Fruit fly (Drosophila melanogaster) whole organism, embryonic: Measurements from ENCODE around the gene CG11790.

Experiments used
- Adf1 ChIP-seq: fragments of 200-800 bp; sonication (Bioruptor generic); IDR thresholded peaks from 2 replicates; pipeline ENCODE4 v1.3.6; 2022; ENCODE audit warnings: missing biosample characterization, missing genetic modification characterization
- Aef1 ChIP-seq: fragments of 200-800 bp; sonication (Bioruptor generic); IDR thresholded peaks from 3 replicates; pipeline ENCODE4 v1.3.6; 2022; ENCODE audit warnings: missing biosample characterization, missing genetic modification characterization
- CG10147 ChIP-seq: fragments of 200-800 bp; sonication (Bioruptor generic); optimal IDR thresholded peaks from 2 replicates; lab custom pipeline; 2019; ENCODE audit warnings: missing biosample characterization, mild to moderate bottlenecking, missing genetic modification characterization, moderate library complexity
- CG12104 ChIP-seq: fragments of 200-800 bp; sonication (Bioruptor generic); optimal IDR thresholded peaks from 3 replicates; lab custom pipeline; 2016; ENCODE audit warnings: missing biosample characterization, missing genetic modification characterization
- CG13775 ChIP-seq: fragments of 200-800 bp; sonication (Bioruptor generic); optimal IDR thresholded peaks from 3 replicates; lab custom pipeline; 2017; ENCODE audit warnings: missing biosample characterization, mild to moderate bottlenecking, missing genetic modification characterization
- CG14710 ChIP-seq: fragments of 200-800 bp; sonication (Bioruptor generic); optimal IDR thresholded peaks from 3 replicates; lab custom pipeline; 2019; ENCODE audit warnings: missing biosample characterization, mild to moderate bottlenecking, missing genetic modification characterization, moderate library complexity
- CG14860 ChIP-seq: fragments of 200-800 bp; sonication (Bioruptor generic); IDR thresholded peaks from 3 replicates; pipeline ENCODE4 v1.3.6; 2022; ENCODE audit warnings: missing biosample characterization, missing genetic modification characterization; ENCODE audit not compliant: partially characterized antibody
- CG15601 ChIP-seq: fragments of 200-800 bp; sonication (Bioruptor generic); optimal IDR thresholded peaks from 3 replicates; lab custom pipeline; 2019; ENCODE audit warnings: missing biosample characterization, mild to moderate bottlenecking, missing genetic modification characterization, moderate library complexity
- CG1602 ChIP-seq: fragments of 200-800 bp; sonication (Bioruptor generic); optimal IDR thresholded peaks from 3 replicates; lab custom pipeline; 2016; ENCODE audit warnings: missing biosample characterization, missing genetic modification characterization
- CG17802 ChIP-seq: fragments of 200-800 bp; sonication (Bioruptor generic); optimal IDR thresholded peaks from 2 replicates; lab custom pipeline; 2018; ENCODE audit warnings: missing biosample characterization, mild to moderate bottlenecking, missing genetic modification characterization, moderate library complexity
- CG17829 ChIP-seq: fragments of 200-800 bp; optimal IDR thresholded peaks from 2 replicates; lab custom pipeline; 2019; ENCODE audit warnings: missing biosample characterization, mild to moderate bottlenecking, missing genetic modification characterization, moderate library complexity
- CG2120 ChIP-seq: fragments of 200-800 bp; sonication (Bioruptor generic); optimal IDR thresholded peaks from 3 replicates; lab custom pipeline; 2016; ENCODE audit warnings: missing biosample characterization, missing genetic modification characterization
- CG31388 ChIP-seq: fragments of 200-800 bp; sonication (Bioruptor generic); optimal IDR thresholded peaks from 2 replicates; lab custom pipeline; 2016; ENCODE audit warnings: missing biosample characterization, missing genetic modification characterization
- CG32532 ChIP-seq: fragments of 200-800 bp; sonication (Bioruptor generic); IDR thresholded peaks from 2 replicates; pipeline ENCODE4 v1.3.6; 2022; ENCODE audit warnings: missing biosample characterization, missing genetic modification characterization
- CG33557 ChIP-seq: fragments of 200-800 bp; sonication (Bioruptor generic); optimal IDR thresholded peaks from 2 replicates; lab custom pipeline; 2019; ENCODE audit warnings: missing biosample characterization, mild to moderate bottlenecking, missing genetic modification characterization, moderate library complexity
- CG34376 ChIP-seq: fragments of 200-800 bp; sonication (Bioruptor generic); optimal IDR thresholded peaks from 2 replicates; lab custom pipeline; 2018; ENCODE audit warnings: missing biosample characterization, mild to moderate bottlenecking, missing genetic modification characterization
- CG3838 ChIP-seq: fragments of 200-800 bp; sonication (Bioruptor generic); optimal IDR thresholded peaks from 3 replicates; lab custom pipeline; 2016; ENCODE audit warnings: missing biosample characterization, missing genetic modification characterization
- CG3995 ChIP-seq: fragments of 200-800 bp; sonication (Bioruptor generic); optimal IDR thresholded peaks from 3 replicates; lab custom pipeline; 2016; ENCODE audit warnings: missing biosample characterization, missing genetic modification characterization
- CG4328 ChIP-seq: fragments of 200-800 bp; sonication (Bioruptor generic); optimal IDR thresholded peaks from 3 replicates; lab custom pipeline; 2017; ENCODE audit warnings: missing biosample characterization, missing genetic modification reagents, missing genetic modification characterization
- CG4730 ChIP-seq: fragments of 200-800 bp; sonication (Bioruptor generic); IDR thresholded peaks from 2 replicates; pipeline ENCODE4 v1.3.6; 2022; ENCODE audit warnings: missing biosample characterization, missing genetic modification characterization
- CG7357 ChIP-seq: fragments of 200-800 bp; sonication (Bioruptor generic); IDR thresholded peaks from 3 replicates; pipeline ENCODE4 v1.3.6; 2022; ENCODE audit warnings: missing biosample characterization, missing genetic modification characterization
- CG7372 ChIP-seq: fragments of 200-800 bp; sonication (Bioruptor generic); IDR thresholded peaks from 2 replicates; pipeline ENCODE4 v1.3.6; 2022; ENCODE audit warnings: missing biosample characterization, missing genetic modification characterization
- CG9797 ChIP-seq: fragments of 200-800 bp; sonication (Bioruptor generic); optimal IDR thresholded peaks from 3 replicates; lab custom pipeline; 2018; ENCODE audit warnings: missing biosample characterization, mild to moderate bottlenecking, missing genetic modification characterization
- CG9817 ChIP-seq: fragments of 200-800 bp; sonication (Bioruptor generic); optimal IDR thresholded peaks from 2 replicates; lab custom pipeline; 2018; ENCODE audit warnings: missing biosample characterization, mild to moderate bottlenecking, missing genetic modification characterization, moderate library complexity
- D19A ChIP-seq: fragments of 200-800 bp; optimal IDR thresholded peaks from 3 replicates; lab custom pipeline; 2019; ENCODE audit warnings: missing biosample characterization, mild to moderate bottlenecking, missing genetic modification characterization, moderate library complexity
- Dip2 ChIP-seq: fragments of 200-800 bp; sonication (Bioruptor generic); IDR thresholded peaks from 2 replicates; pipeline ENCODE4 v1.3.6; 2022; ENCODE audit warnings: missing biosample characterization, missing genetic modification characterization
- Doc3 ChIP-seq: fragments of 200-800 bp; sonication (Bioruptor generic); IDR thresholded peaks from 3 replicates; pipeline ENCODE4 v1.3.6; 2022; ENCODE audit warnings: missing biosample characterization, missing genetic modification characterization; ENCODE audit not compliant: partially characterized antibody
- H2.0 ChIP-seq: fragments of 200-800 bp; sonication (Bioruptor generic); IDR thresholded peaks from 2 replicates; pipeline ENCODE4 v1.3.6; 2022; ENCODE audit warnings: missing biosample characterization, missing genetic modification characterization
- Nf-YB ChIP-seq: fragments of 200-800 bp; sonication (Bioruptor generic); optimal IDR thresholded peaks from 3 replicates; lab custom pipeline; 2019; ENCODE audit warnings: missing biosample characterization, mild to moderate bottlenecking, missing genetic modification characterization, moderate library complexity
- YL-1 ChIP-seq: fragments of 200-800 bp; sonication (Bioruptor generic); optimal IDR thresholded peaks from 3 replicates; lab custom pipeline; 2017; ENCODE audit warnings: missing biosample characterization, mild to moderate bottlenecking, missing genetic modification characterization
- amos ChIP-seq: fragments of 200-800 bp; sonication (Bioruptor generic); IDR thresholded peaks from 2 replicates; pipeline ENCODE4 v1.3.6; 2022; ENCODE audit warnings: missing biosample characterization, missing genetic modification characterization; ENCODE audit not compliant: partially characterized antibody
- ap ChIP-seq: fragments of 200-800 bp; sonication (Bioruptor generic); IDR thresholded peaks from 2 replicates; pipeline ENCODE4 v1.3.6; 2022; ENCODE audit warnings: missing biosample characterization, missing genetic modification characterization
- btn ChIP-seq: fragments of 200-800 bp; sonication (Bioruptor generic); optimal IDR thresholded peaks from 2 replicates; lab custom pipeline; 2016; ENCODE audit warnings: missing biosample characterization, missing genetic modification characterization
- caup ChIP-seq: fragments of 200-800 bp; sonication (Bioruptor generic); optimal IDR thresholded peaks from 3 replicates; lab custom pipeline; 2017; ENCODE audit warnings: missing biosample characterization, mild to moderate bottlenecking, missing genetic modification characterization, moderate library complexity; ENCODE audit not compliant: severe bottlenecking
- grau ChIP-seq: fragments of 200-800 bp; optimal IDR thresholded peaks from 3 replicates; lab custom pipeline; 2019; ENCODE audit warnings: missing biosample characterization, mild to moderate bottlenecking, missing genetic modification characterization, moderate library complexity
- inv ChIP-seq: fragments of 200-800 bp; sonication (Bioruptor generic); IDR thresholded peaks from 2 replicates; pipeline ENCODE4 v1.3.6; 2022; ENCODE audit warnings: missing biosample characterization, missing genetic modification characterization; ENCODE audit not compliant: partially characterized antibody
- lab ChIP-seq: fragments of 200-800 bp; sonication (Bioruptor generic); optimal IDR thresholded peaks from 3 replicates; lab custom pipeline; 2017; ENCODE audit warnings: missing biosample characterization, missing genetic modification characterization, mild to moderate bottlenecking, moderate library complexity, missing genetic modification reagents
- mam ChIP-seq: fragments of 200-800 bp; sonication (Bioruptor generic); optimal IDR thresholded peaks from 3 replicates; lab custom pipeline; 2016; ENCODE audit warnings: missing biosample characterization, missing genetic modification characterization
- mld ChIP-seq: fragments of 200-800 bp; sonication (Bioruptor generic); IDR thresholded peaks from 3 replicates; pipeline ENCODE4 v1.3.6; 2022; ENCODE audit warnings: missing biosample characterization, missing genetic modification characterization; ENCODE audit not compliant: partially characterized antibody
- phol ChIP-seq: fragments of 200-800 bp; sonication (Bioruptor generic); optimal IDR thresholded peaks from 3 replicates; lab custom pipeline; 2018; ENCODE audit warnings: missing biosample characterization, mild to moderate bottlenecking, missing genetic modification characterization, moderate library complexity
- pros ChIP-seq: fragments of 200-800 bp; sonication (Bioruptor generic); optimal IDR thresholded peaks from 3 replicates; lab custom pipeline; 2019; ENCODE audit warnings: missing biosample characterization, mild to moderate bottlenecking, missing genetic modification characterization, moderate library complexity
- ranshi ChIP-seq: fragments of 200-800 bp; sonication (Bioruptor generic); IDR thresholded peaks from 2 replicates; pipeline ENCODE4 v1.3.6; 2022; ENCODE audit warnings: missing biosample characterization, missing genetic modification characterization
- salm ChIP-seq: fragments of 200-800 bp; sonication (Bioruptor generic); optimal IDR thresholded peaks from 2 replicates; lab custom pipeline; 2018; ENCODE audit warnings: missing biosample characterization, mild to moderate bottlenecking, missing genetic modification characterization
- seq ChIP-seq: fragments of 200-800 bp; sonication (Bioruptor generic); IDR thresholded peaks from 2 replicates; pipeline ENCODE4 v1.3.6; 2022; ENCODE audit warnings: missing biosample characterization, missing genetic modification characterization
- sim ChIP-seq: fragments of 200-800 bp; sonication (Bioruptor generic); IDR thresholded peaks from 2 replicates; pipeline ENCODE4 v1.3.6; 2022; ENCODE audit warnings: missing biosample characterization, missing genetic modification characterization
- unc-4 ChIP-seq: fragments of 200-800 bp; sonication (Bioruptor generic); IDR thresholded peaks from 2 replicates; pipeline ENCODE4 v1.3.6; 2022; ENCODE audit warnings: missing biosample characterization, missing genetic modification characterization; ENCODE audit not compliant: partially characterized antibody
- vvl ChIP-seq: fragments of 200-800 bp; sonication (Bioruptor generic); IDR thresholded peaks from 2 replicates; pipeline ENCODE4 v1.3.6; 2022; ENCODE audit warnings: missing biosample characterization, missing genetic modification characterization
- zfh1 ChIP-seq: fragments of 200-800 bp; sonication (Bioruptor generic); IDR thresholded peaks from 3 replicates; pipeline ENCODE4 v1.3.6; 2022; ENCODE audit warnings: missing biosample characterization, missing genetic modification characterization
- zfh2 ChIP-seq: fragments of 200-800 bp; sonication (Bioruptor generic); optimal IDR thresholded peaks from 2 replicates; lab custom pipeline; 2016; ENCODE audit warnings: missing biosample characterization, missing genetic modification characterization

Gene CG11790

dm6 chr3R:25027281-25028219, 20.0 kb upstream of the CG11790 start (continued):
- TF ChIP-seq zfh1 (GFP tag; lab: Robert Waterston, UW) (no peak), CG33557 (GFP tag; lab: Kevin White, UChicago) (no peak), CG12104 (peak; percentile 24), CG9817 (tag; lab: Kevin White, UChicago) (no peak), CG13775 (peak; percentile 33), CG3838 (GFP tag; lab: Kevin White, UChicago) (no peak), ranshi (GFP tag; lab: Robert Waterston, UW) (no peak), Aef1 (GFP tag; lab: Robert Waterston, UW) (no peak), vvl (GFP tag; lab: Robert Waterston, UW) (no peak), Adf1 (no peak), CG4328 (GFP tag; lab: Kevin White, UChicago) (peak; percentile 23), unc-4 (no peak), YL-1 (peak; percentile 23), btn (GFP tag; lab: Kevin White, UChicago) (no peak), H2.0 (GFP tag; lab: Robert Waterston, UW) (no peak), caup (GFP tag; lab: Kevin White, UChicago) (peak; percentile 16), grau (tag; lab: Kevin White, UChicago) (no peak), CG31388 (GFP tag; lab: Kevin White, UChicago) (no peak), CG34376 (GFP tag; lab: Kevin White, UChicago) (peak; percentile 61), sim (GFP tag; lab: Robert Waterston, UW) (no peak), CG32532 (GFP tag; lab: Robert Waterston, UW) (no peak), CG9797 (GFP tag; lab: Kevin White, UChicago) (no peak), CG2120 (GFP tag; lab: Kevin White, UChicago) (peak; percentile 75), CG3995 (no peak), amos (GFP tag; lab: Robert Waterston, UW) (no peak), phol (tag; lab: Kevin White, UChicago) (peak; percentile 23), seq (no peak), CG10147 (GFP tag; lab: Kevin White, UChicago) (no peak), zfh2 (GFP tag; lab: Kevin White, UChicago) (peak; percentile 10), CG7372 (no peak), salm (tag; lab: Kevin White, UChicago) (no peak), inv (GFP tag; lab: Robert Waterston, UW) (no peak), D19A (no peak), CG17802 (tag; lab: Kevin White, UChicago) (no peak), ap (GFP tag; lab: Robert Waterston, UW) (no peak), CG7357 (no peak), CG14860 (GFP tag; lab: Robert Waterston, UW) (no peak), Nf-YB (GFP tag; lab: Kevin White, UChicago) (peak; percentile 26), mam (GFP tag; lab: Kevin White, UChicago) (peak; percentile 65), pros (peak; percentile 4), CG17829 (peak; percentile 4), CG4730 (GFP tag; lab: Robert Waterston, UW) (no peak), Doc3 (GFP tag; lab: Robert Waterston, UW) (no peak), CG14710 (tag; lab: Kevin White, UChicago) (no peak), CG1602 (GFP tag; lab: Kevin White, UChicago) (no peak), mld (GFP tag; lab: Robert Waterston, UW) (no peak), Dip2 (GFP tag; lab: Robert Waterston, UW) (no peak), CG15601 (tag; lab: Kevin White, UChicago) (no peak), lab (GFP tag; lab: Kevin White, UChicago) (no peak)
